Worm (Caenorhabditis elegans) whole organism, late embryonic: ENCODE results near the gene fbxb-118.

ENCODE experiments used
- ama-1 ChIP-seq: fragments of 150-350 bp; optimal IDR thresholded peaks from 2 replicates; lab custom pipeline; 2014
- ceh-6 ChIP-seq: fragments of 200-800 bp; sonication (Bioruptor generic); optimal IDR thresholded peaks from 2 replicates; lab custom pipeline; 2018; ENCODE audit warnings: mild to moderate bottlenecking, missing genetic modification characterization, missing compliant biosample characterization
- dve-1 ChIP-seq: sonication (generic microtip); optimal IDR thresholded peaks from 2 replicates; lab custom pipeline; 2017; ENCODE audit warnings: antibody characterized with exemption, mild to moderate bottlenecking, missing genetic modification characterization, missing compliant biosample characterization
- rnt-1 ChIP-seq: sonication (generic microtip); optimal IDR thresholded peaks from 2 replicates; lab custom pipeline; 2016; ENCODE audit warnings: missing genetic modification characterization, missing compliant biosample characterization
- sox-2 ChIP-seq: fragments of 200-800 bp; sonication (Bioruptor generic); IDR thresholded peaks from 2 replicates; pipeline ENCODE4 v1.3.6; 2022; ENCODE audit warnings: missing genetic modification reagents, missing genetic modification characterization, missing compliant biosample characterization
- tbx-2 ChIP-seq: sonication (generic microtip); optimal IDR thresholded peaks from 2 replicates; lab custom pipeline; 2016; ENCODE audit warnings: missing genetic modification characterization, missing compliant biosample characterization
- ttx-3 ChIP-seq: sonication (generic microtip); optimal IDR thresholded peaks from 2 replicates; lab custom pipeline; 2016; ENCODE audit warnings: missing genetic modification reagents, missing genetic modification characterization, missing compliant biosample characterization

ce11 chrII:4028276-4028675, 35.6 kb downstream of the fbxb-118 start, which contains the start of gene K07D4.9:
- TF ChIP-seq ceh-6 (no peak), ttx-3 (tag; lab: Kevin White, UChicago) (no peak), ama-1 (no peak), rnt-1 (tag; lab: Kevin White, UChicago) (no peak), dve-1 (tag; lab: Kevin White, UChicago) (no peak), tbx-2 (no peak), sox-2 (GFP tag; lab: Robert Waterston, UW) (no peak)
